Worm (Caenorhabditis elegans): ENCODE results near the gene npr-6.

The npr-6 gene

ce11 chrX:10260035-10260434, 25.5 kb downstream of the npr-6 start, which contains the start of gene C32A9.1:
Gene C32A9.1, minus strand, starts transcription at chrX:10260135.
- TF ChIP-seq Y105C5A.15 (GFP tag; IDR thresholded peaks at IDR 0.05) = no peak
- TF ChIP-seq F49E8.2 (tag; optimal IDR thresholded peaks at IDR 0.05; ENCODE audit: borderline replicate concordance) = no peak
- no peak for TF ChIP-seq F37D6.2 (tag; optimal IDR thresholded peaks at IDR 0.05)
- TF ChIP-seq arid-1 (GFP tag; conservative IDR thresholded peaks at IDR 0.05) = no peak
- TF ChIP-seq cey-2 (tag; optimal IDR thresholded peaks at IDR 0.05; ENCODE audit: borderline replicate concordance, insufficient read depth) = no peak
- no peak for TF ChIP-seq fkh-10 (GFP tag; optimal IDR thresholded peaks at IDR 0.05)
- TF ChIP-seq ces-1 (GFP tag; optimal IDR thresholded peaks at IDR 0.05) = no peak
- TF ChIP-seq tra-1 (GFP tag; IDR thresholded peaks at IDR 0.05) = no peak
- no peak for TF ChIP-seq lin-15B (tag; optimal IDR thresholded peaks at IDR 0.05)
- TF ChIP-seq sdz-12 (GFP tag; optimal IDR thresholded peaks at IDR 0.05) = no peak
- TF ChIP-seq nhr-111 (GFP tag; optimal IDR thresholded peaks at IDR 0.05) = no peak
- no peak for TF ChIP-seq daf-19 (GFP tag; conservative IDR thresholded peaks at IDR 0.05)
- TF ChIP-seq duxl-1 (tag; optimal IDR thresholded peaks at IDR 0.05; ENCODE audit: poor library complexity) = no peak
- no peak for TF ChIP-seq dmd-9 (GFP tag; IDR thresholded peaks at IDR 0.05)
- TF ChIP-seq unc-39 (tag; optimal IDR thresholded peaks at IDR 0.05) = no peak
- TF ChIP-seq hlh-11 (tag; optimal IDR thresholded peaks at IDR 0.05) = no peak
- TF ChIP-seq nhr-76 (tag; optimal IDR thresholded peaks at IDR 0.05) = no peak

DNA sequence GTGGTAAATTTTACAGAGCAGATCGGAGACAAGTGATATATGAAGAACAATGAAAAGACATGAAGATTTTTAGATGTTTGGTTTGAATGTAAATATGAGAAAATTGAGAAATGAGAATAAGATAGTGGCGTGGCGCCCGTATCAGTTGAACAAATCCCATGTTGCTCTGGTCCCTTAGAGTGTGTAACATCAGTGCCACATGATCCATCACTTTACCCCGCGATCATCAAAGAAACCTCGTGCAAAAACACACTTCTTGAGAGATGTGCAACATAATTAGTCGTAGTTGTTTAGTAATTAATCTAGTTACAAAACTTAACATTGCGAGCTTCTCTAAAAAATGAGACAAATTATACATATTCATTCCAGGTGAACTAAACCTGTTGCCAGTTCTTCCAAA, 31.5 kb downstream of the npr-6 start:
- TF ChIP-seq nhr-237 (tag; optimal IDR thresholded peaks at IDR 0.05) = no peak
- no peak for TF ChIP-seq lin-29 (GFP tag; IDR thresholded peaks at IDR 0.05)
- TF ChIP-seq lin-1 (GFP tag; IDR thresholded peaks at IDR 0.05) = no peak
- TF ChIP-seq daf-19 (GFP tag; conservative IDR thresholded peaks at IDR 0.05) = no peak
- TF ChIP-seq T20F7.1 (GFP tag; optimal IDR thresholded peaks at IDR 0.05) = no peak
- TF ChIP-seq ztf-7 (tag; optimal IDR thresholded peaks at IDR 0.05) = no peak
- no peak for TF ChIP-seq ZK546.5 (tag; optimal IDR thresholded peaks at IDR 0.05)
- peak in 1 of 2 experiments; percentile 54 for TF ChIP-seq daf-16 (GFP tag; optimal IDR thresholded peaks at IDR 0.05)
- no peak for TF ChIP-seq daf-16 (tag; optimal IDR thresholded peaks at IDR 0.05)
- TF ChIP-seq zip-2 (tag; optimal IDR thresholded peaks at IDR 0.05) = no peak
- TF ChIP-seq pha-4 (GFP tag; IDR thresholded peaks at IDR 0.05) = no peak
- TF ChIP-seq pha-4 (tag; optimal IDR thresholded peaks at IDR 0.05) = no peak
- TF ChIP-seq D1046.2 (GFP tag; IDR thresholded peaks at IDR 0.05) = no peak
- TF ChIP-seq nhr-42 (GFP tag; IDR thresholded peaks at IDR 0.05) = no peak
- no peak for TF ChIP-seq madf-9 (GFP tag; conservative IDR thresholded peaks at IDR 0.05)
- TF ChIP-seq rbr-2 (tag; optimal IDR thresholded peaks at IDR 0.05) = no peak
- no peak for TF ChIP-seq saeg-2 (GFP tag; IDR thresholded peaks at IDR 0.05)
- no peak for TF ChIP-seq daf-12 (tag; optimal IDR thresholded peaks at IDR 0.05)
- no peak for TF ChIP-seq ceh-32 (tag; optimal IDR thresholded peaks at IDR 0.05; ENCODE audit: poor library complexity)
- no peak for TF ChIP-seq Y48G9A.11 (GFP tag; IDR thresholded peaks at IDR 0.05)
- no peak for TF ChIP-seq cey-2 (tag; optimal IDR thresholded peaks at IDR 0.05; ENCODE audit: borderline replicate concordance, insufficient read depth)
- TF ChIP-seq mep-1 (tag; optimal IDR thresholded peaks at IDR 0.05) = no peak
- no peak for TF ChIP-seq lin-13 (GFP tag; optimal IDR thresholded peaks at IDR 0.05)
- TF ChIP-seq unc-62 (GFP tag; optimal IDR thresholded peaks at IDR 0.05 in 1 of 2) = peak in 1 of 2 experiments; percentile 43
- no peak for TF ChIP-seq unc-62 (tag; optimal IDR thresholded peaks at IDR 0.05)
- TF ChIP-seq hif-1 (tag; optimal IDR thresholded peaks at IDR 0.05) = no peak
- no peak for TF ChIP-seq nhr-41 (GFP tag; IDR thresholded peaks at IDR 0.05)
- peak; percentile 27 for TF ChIP-seq hlh-30 (tag; optimal IDR thresholded peaks at IDR 0.05; ENCODE audit: insufficient read depth)
- TF ChIP-seq dmd-9 (GFP tag; IDR thresholded peaks at IDR 0.05) = no peak
